Worm (Caenorhabditis elegans) whole organism, L1 larva: ENCODE measurements around the gene ptr-20.

Source experiments
- C16A3.4 ChIP-seq: fragments of 150-350 bp; optimal IDR thresholded peaks from 2 replicates; lab custom pipeline; 2014; ENCODE audit warnings: missing biosample characterization, missing genetic modification characterization
- C34B4.2 ChIP-seq: sonication (generic microtip); optimal IDR thresholded peaks from 2 replicates; lab custom pipeline; 2017; ENCODE audit warnings: mild to moderate bottlenecking, missing genetic modification characterization, missing compliant biosample characterization
- F16B12.6 ChIP-seq: fragments of 150-350 bp; optimal IDR thresholded peaks from 2 replicates; lab custom pipeline; 2014; ENCODE audit warnings: missing biosample characterization, missing genetic modification characterization
- Y116A8C.19 ChIP-seq: sonication (generic microtip); optimal IDR thresholded peaks from 2 replicates; lab custom pipeline; 2016; ENCODE audit warnings: missing compliant biosample characterization, missing genetic modification characterization, borderline replicate concordance
- alr-1 ChIP-seq: fragments of 200-800 bp; sonication (Bioruptor generic); optimal IDR thresholded peaks from 2 replicates; lab custom pipeline; 2018; ENCODE audit warnings: borderline replicate concordance, mild to moderate bottlenecking, missing genetic modification characterization, missing compliant biosample characterization
- blmp-1 ChIP-seq: fragments of 150-350 bp; optimal IDR thresholded peaks from 2 replicates; lab custom pipeline; 2014; ENCODE audit warnings: missing biosample characterization, missing genetic modification characterization
- ceh-63 ChIP-seq: fragments of 200-800 bp; sonication (Bioruptor generic); optimal IDR thresholded peaks from 2 replicates; lab custom pipeline; 2018; ENCODE audit warnings: mild to moderate bottlenecking, missing genetic modification characterization, missing compliant biosample characterization
- ceh-8 ChIP-seq: fragments of 200-800 bp; sonication (Bioruptor generic); optimal IDR thresholded peaks from 2 replicates; lab custom pipeline; 2018; ENCODE audit warnings: mild to moderate bottlenecking, missing genetic modification characterization, moderate library complexity, missing compliant biosample characterization
- ceh-82 ChIP-seq, 3 experiments: fragments of 150-350 bp in 1 of 3; sonication (generic microtip) in 2 of 3; optimal IDR thresholded peaks; 2 replicates each; lab custom pipeline; 2014 to 2017; ENCODE audit warnings: missing biosample characterization in 3 of 3, missing genetic modification characterization in 3 of 3
- ceh-90 ChIP-seq: sonication (generic microtip); optimal IDR thresholded peaks from 2 replicates; lab custom pipeline; 2016; ENCODE audit warnings: missing genetic modification characterization, missing compliant biosample characterization
- dpl-1 ChIP-seq, 3 experiments: fragments of 150-350 bp in 2 of 3; sonication (generic microtip) in 1 of 3; optimal IDR thresholded peaks; 2 replicates each; lab custom pipeline; 2014 to 2017; ENCODE audit warnings: missing biosample characterization in 3 of 3, missing genetic modification characterization in 3 of 3, missing genetic modification reagents in 3 of 3
- dsc-1 ChIP-seq: sonication (generic microtip); optimal IDR thresholded peaks from 2 replicates; lab custom pipeline; 2016; ENCODE audit warnings: mild to moderate bottlenecking, missing genetic modification characterization, missing compliant biosample characterization
- efl-1 ChIP-seq, 4 experiments: fragments of 150-350 bp; optimal IDR thresholded peaks in 3 of 4; peaks in 1 of 4; 1 replicate in 1 of 4; 2 replicates in 3 of 4; lab custom pipeline; 2014; ENCODE audit warnings: missing biosample characterization in 2 of 4, missing genetic modification characterization in 2 of 4, missing genetic modification reagents in 2 of 4
- efl-3 ChIP-seq: fragments of 200-800 bp; sonication (Bioruptor generic); optimal IDR thresholded peaks from 2 replicates; lab custom pipeline; 2018; ENCODE audit warnings: mild to moderate bottlenecking, missing genetic modification characterization, missing compliant biosample characterization
- egl-13 ChIP-seq: sonication (generic microtip); optimal IDR thresholded peaks from 2 replicates; lab custom pipeline; 2016; ENCODE audit warnings: missing genotype, missing genetic modification reagents, missing genetic modification characterization, missing compliant biosample characterization
- egl-27 ChIP-seq, 2 experiments: fragments of 150-350 bp in 1 of 2; sonication (generic microtip); optimal IDR thresholded peaks; 3 replicates each; lab custom pipeline; 2017 to 2018; ENCODE audit warnings: missing biosample characterization in 2 of 2, missing genetic modification characterization in 2 of 2, missing genetic modification reagents in 2 of 2
- elt-2 ChIP-seq: sonication (generic microtip); optimal IDR thresholded peaks from 2 replicates; lab custom pipeline; 2016; ENCODE audit warnings: missing genetic modification characterization, mild to moderate bottlenecking, inconsistent platforms, missing compliant biosample characterization, missing genetic modification reagents
- fos-1 ChIP-seq: fragments of 150-350 bp; optimal IDR thresholded peaks from 2 replicates; lab custom pipeline; 2014; ENCODE audit warnings: missing biosample characterization, missing genetic modification characterization
- grh-1 ChIP-seq: fragments of 200-800 bp; sonication (Bioruptor generic); IDR thresholded peaks from 2 replicates; pipeline ENCODE4 v1.3.6; 2022; ENCODE audit warnings: missing genetic modification reagents, missing genetic modification characterization, missing compliant biosample characterization
- hlh-17 ChIP-seq: fragments of 200-800 bp; sonication (Bioruptor generic); optimal IDR thresholded peaks from 2 replicates; lab custom pipeline; 2018; ENCODE audit warnings: missing genetic modification characterization, mild to moderate bottlenecking, missing compliant biosample characterization, moderate library complexity, borderline replicate concordance
- jun-1 ChIP-seq: fragments of 150-350 bp; optimal IDR thresholded peaks from 2 replicates; lab custom pipeline; 2014; ENCODE audit warnings: missing biosample characterization, missing genetic modification reagents, missing genetic modification characterization
- lin-13 ChIP-seq: fragments of 150-350 bp; optimal IDR thresholded peaks from 2 replicates; lab custom pipeline; 2014; ENCODE audit warnings: missing biosample characterization, missing genetic modification reagents, missing genetic modification characterization
- lin-15B ChIP-seq: fragments of 150-350 bp; sonication (generic microtip); optimal IDR thresholded peaks from 3 replicates; lab custom pipeline; 2014; ENCODE audit warnings: missing biosample characterization, missing genetic modification characterization
- lin-39 ChIP-seq: fragments of 150-350 bp; optimal IDR thresholded peaks from 2 replicates; lab custom pipeline; 2014; ENCODE audit warnings: missing biosample characterization, missing genetic modification reagents, missing genetic modification characterization
- lsy-2 ChIP-seq, 2 experiments: fragments of 150-350 bp; optimal IDR thresholded peaks; 2 replicates each; lab custom pipeline; 2014; ENCODE audit warnings: missing biosample characterization in 2 of 2, missing genetic modification characterization in 2 of 2
- mab-9 ChIP-seq: fragments of 200-800 bp; sonication (Bioruptor generic); IDR thresholded peaks from 2 replicates; pipeline ENCODE4 v1.3.6; 2022; ENCODE audit warnings: missing genetic modification reagents, missing genetic modification characterization, missing compliant biosample characterization
- mef-2 ChIP-seq: fragments of 150-350 bp; optimal IDR thresholded peaks from 2 replicates; lab custom pipeline; 2014; ENCODE audit warnings: missing biosample characterization, missing genetic modification characterization
- nhr-11 ChIP-seq: fragments of 150-350 bp; optimal IDR thresholded peaks from 2 replicates; lab custom pipeline; 2014; ENCODE audit warnings: missing biosample characterization, missing genetic modification characterization
- nhr-12 ChIP-seq: sonication (generic microtip); optimal IDR thresholded peaks from 2 replicates; lab custom pipeline; 2017; ENCODE audit warnings: missing biosample characterization, missing genetic modification characterization
- nhr-19 ChIP-seq: fragments of 200-800 bp; sonication (Bioruptor generic); conservative IDR thresholded peaks from 2 replicates; pipeline ENCODE4 v1.3.6; 2022; ENCODE audit warnings: missing genetic modification characterization, missing compliant biosample characterization
- nhr-237 ChIP-seq: fragments of 150-350 bp; optimal IDR thresholded peaks from 2 replicates; lab custom pipeline; 2014; ENCODE audit warnings: missing biosample characterization, missing genetic modification characterization
- nhr-47 ChIP-seq: sonication (generic microtip); optimal IDR thresholded peaks from 2 replicates; lab custom pipeline; 2016; ENCODE audit warnings: mild to moderate bottlenecking, missing genetic modification characterization, moderate library complexity, missing compliant biosample characterization
- nhr-71 ChIP-seq: sonication (generic microtip); optimal IDR thresholded peaks from 2 replicates; lab custom pipeline; 2016; ENCODE audit warnings: mild to moderate bottlenecking, missing genetic modification characterization, moderate library complexity, missing compliant biosample characterization
- nhr-76 ChIP-seq: sonication (generic microtip); optimal IDR thresholded peaks from 2 replicates; lab custom pipeline; 2017; ENCODE audit warnings: missing biosample characterization, missing genetic modification characterization
- nhr-77 ChIP-seq: fragments of 150-350 bp; optimal IDR thresholded peaks from 2 replicates; lab custom pipeline; 2014; ENCODE audit warnings: missing biosample characterization, missing genetic modification characterization
- nhr-84 ChIP-seq: sonication (generic microtip); optimal IDR thresholded peaks from 2 replicates; lab custom pipeline; 2017; ENCODE audit warnings: missing biosample characterization, missing genetic modification characterization
- nhr-85 ChIP-seq: sonication (generic microtip); peaks from one replicate; lab custom pipeline; 2016; ENCODE audit warnings: missing genetic modification characterization, inconsistent platforms, missing compliant biosample characterization
- nhr-90 ChIP-seq: sonication (generic microtip); optimal IDR thresholded peaks from 2 replicates; lab custom pipeline; 2016; ENCODE audit warnings: mild to moderate bottlenecking, missing genetic modification characterization, missing compliant biosample characterization; ENCODE audit not compliant: poor library complexity
- pax-3 ChIP-seq: fragments of 200-800 bp; sonication (Bioruptor generic); optimal IDR thresholded peaks from 2 replicates; lab custom pipeline; 2018; ENCODE audit warnings: mild to moderate bottlenecking, missing genetic modification characterization, moderate library complexity, missing compliant biosample characterization
- rnt-1 ChIP-seq: sonication (generic microtip); optimal IDR thresholded peaks from 2 replicates; lab custom pipeline; 2016; ENCODE audit warnings: mild to moderate bottlenecking, missing genetic modification characterization, moderate library complexity, missing compliant biosample characterization
- skn-1 ChIP-seq: fragments of 150-350 bp; optimal IDR thresholded peaks from 2 replicates; lab custom pipeline; 2014; ENCODE audit warnings: missing biosample characterization, missing genetic modification characterization
- snpc-4 ChIP-seq: fragments of 150-350 bp; optimal IDR thresholded peaks from 2 replicates; lab custom pipeline; 2014; ENCODE audit warnings: missing biosample characterization, missing genetic modification characterization
- sox-4 ChIP-seq: sonication (generic microtip); optimal IDR thresholded peaks from 2 replicates; lab custom pipeline; 2016; ENCODE audit warnings: missing genetic modification characterization, missing compliant biosample characterization
- sptf-1 ChIP-seq: fragments of 150-350 bp; optimal IDR thresholded peaks from 2 replicates; lab custom pipeline; 2014; ENCODE audit warnings: missing biosample characterization, missing genetic modification characterization
- tbx-2 ChIP-seq: sonication (generic microtip); optimal IDR thresholded peaks from 2 replicates; lab custom pipeline; 2016; ENCODE audit warnings: missing genetic modification characterization, missing compliant biosample characterization
- unc-130 ChIP-seq: fragments of 150-350 bp; optimal IDR thresholded peaks from 2 replicates; lab custom pipeline; 2017; ENCODE audit warnings: missing biosample characterization, missing genetic modification characterization, inconsistent platforms
- unc-30 ChIP-seq: sonication (generic microtip); optimal IDR thresholded peaks from 2 replicates; lab custom pipeline; 2017; ENCODE audit warnings: missing biosample characterization, missing genetic modification characterization
- vab-15 ChIP-seq: sonication (generic microtip); optimal IDR thresholded peaks from 2 replicates; lab custom pipeline; 2017; ENCODE audit warnings: missing genotype, mild to moderate bottlenecking, missing genetic modification characterization, missing compliant biosample characterization
- xbp-1 ChIP-seq: sonication (generic microtip); optimal IDR thresholded peaks from 2 replicates; lab custom pipeline; 2016; ENCODE audit warnings: missing genetic modification characterization, missing compliant biosample characterization
- zip-4 ChIP-seq: fragments of 200-800 bp; sonication (Bioruptor generic); optimal IDR thresholded peaks from 2 replicates; lab custom pipeline; 2018; ENCODE audit warnings: mild to moderate bottlenecking, missing genetic modification characterization, moderate library complexity, missing compliant biosample characterization
- ztf-11 ChIP-seq, 2 experiments: sonication (generic microtip); optimal IDR thresholded peaks; 2 replicates each; lab custom pipeline; 2016 to 2017; ENCODE audit warnings: missing genetic modification characterization in 2 of 2, missing biosample characterization in 1 of 2, missing compliant biosample characterization in 1 of 2

Gene ptr-20

DNA sequence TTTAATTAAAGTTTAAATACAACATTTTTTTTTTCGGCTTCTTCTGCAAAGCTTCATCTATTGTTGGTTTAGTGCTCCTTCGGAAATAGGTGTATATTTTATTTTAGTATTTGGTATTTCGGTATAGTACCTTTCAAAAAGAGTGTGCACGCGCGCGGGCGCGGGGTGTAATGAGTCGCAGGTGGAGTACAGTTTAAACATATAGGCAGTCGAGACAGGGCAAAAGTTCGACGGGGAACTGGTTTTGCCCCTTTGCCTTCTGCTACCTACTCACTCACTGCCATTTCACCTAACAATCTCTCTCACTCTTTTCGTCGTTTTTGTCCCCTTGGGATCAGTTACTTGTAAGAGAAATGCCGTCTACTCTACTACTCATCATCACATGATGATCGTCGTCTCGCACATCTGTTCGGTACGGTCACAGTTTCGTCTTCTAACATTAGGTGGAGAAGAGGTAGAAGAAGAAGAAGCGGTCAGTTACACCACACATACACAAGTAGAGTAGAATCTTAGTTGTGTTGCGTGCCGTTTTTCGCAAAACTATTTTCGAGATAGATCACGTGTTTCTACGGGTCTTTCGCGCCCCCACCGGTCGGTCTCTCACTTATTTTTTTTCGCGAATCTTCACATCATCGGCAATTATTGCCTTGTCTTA is 54.4 kb downstream of the ptr-20 start (continued):
- TF ChIP-seq ceh-63 (GFP tag; lab: Kevin White, UChicago) (no peak), nhr-84 (tag; lab: Kevin White, UChicago) (no peak), pax-3 (no peak), mab-9 (GFP tag; lab: Robert Waterston, UW) (no peak), F16B12.6 (no peak), dsc-1 (tag; lab: Kevin White, UChicago) (no peak), skn-1 (tag; lab: Kevin White, UChicago) (peak; percentile 49), nhr-11 (tag; lab: Kevin White, UChicago) (no peak), Y116A8C.19 (no peak), nhr-76 (tag; lab: Kevin White, UChicago) (no peak), xbp-1 (tag; lab: Kevin White, UChicago) (peak; percentile 35), blmp-1 (tag; lab: Kevin White, UChicago) (peak; percentile 87), nhr-85 (tag; lab: Kevin White, UChicago) (peak; percentile 95), nhr-71 (tag; lab: Kevin White, UChicago) (peak; percentile 83), lin-15B (no peak), nhr-90 (tag; lab: Kevin White, UChicago) (peak; percentile 44), efl-1 (optimal IDR thresholded peaks at IDR 0.05; lab: Kevin White, UChicago) (peak in 1 of 2 experiments; percentile 29), efl-1 (GFP tag; optimal IDR thresholded peaks at IDR 0.05 in 1 of 2; lab: Kevin White, UChicago) (peak in 1 of 2 experiments; percentile 90), snpc-4 (tag; lab: Kevin White, UChicago) (no peak), C34B4.2 (tag; lab: Kevin White, UChicago) (no peak), elt-2 (tag; lab: Kevin White, UChicago) (no peak), sox-4 (no peak), fos-1 (tag; lab: Kevin White, UChicago) (no peak), tbx-2 (peak; percentile 65), mef-2 (tag; lab: Kevin White, UChicago) (no peak), lin-39 (tag; lab: Kevin White, UChicago) (no peak), sptf-1 (tag; lab: Kevin White, UChicago) (no peak), nhr-12 (tag; lab: Kevin White, UChicago) (no peak), alr-1 (tag; lab: Kevin White, UChicago) (no peak), ztf-11 (tag; optimal IDR thresholded peaks at IDR 0.05; lab: Kevin White, UChicago) (no peak), nhr-77 (tag; lab: Kevin White, UChicago) (peak; percentile 62), nhr-237 (tag; lab: Kevin White, UChicago) (no peak), dpl-1 (GFP tag; optimal IDR thresholded peaks at IDR 0.05; lab: Kevin White, UChicago) (peak; percentile 7 to 28 (median 8)), ceh-90 (tag; lab: Kevin White, UChicago) (no peak), vab-15 (tag; lab: Kevin White, UChicago) (no peak), nhr-47 (peak; percentile 41), egl-27 (tag; optimal IDR thresholded peaks at IDR 0.05; lab: Kevin White, UChicago) (no peak), lin-13 (GFP tag; lab: Kevin White, UChicago) (peak; percentile 39), lsy-2 (tag; optimal IDR thresholded peaks at IDR 0.05; lab: Kevin White, UChicago) (peak in 1 of 2 experiments; percentile 70), zip-4 (GFP tag; lab: Kevin White, UChicago) (no peak), efl-3 (no peak), grh-1 (GFP tag; lab: Robert Waterston, UW) (peak; percentile 79), egl-13 (tag; lab: Kevin White, UChicago) (no peak), unc-30 (tag; lab: Kevin White, UChicago) (no peak), ceh-8 (GFP tag; lab: Kevin White, UChicago) (no peak), jun-1 (no peak), unc-130 (peak; percentile 60), C16A3.4 (tag; lab: Kevin White, UChicago) (peak; percentile 29), rnt-1 (peak; percentile 1), ceh-82 (tag; optimal IDR thresholded peaks at IDR 0.05; lab: Kevin White, UChicago) (peak in 2 of 3 experiments; percentile 11 to 23), nhr-19 (GFP tag; lab: Robert Waterston, UW) (peak; percentile 40), hlh-17 (GFP tag; lab: Kevin White, UChicago) (no peak)
